Worm (Caenorhabditis elegans) whole organism, L4 larva: ENCODE data around the gene C10A4.6.

Source experiments
- D1046.2 ChIP-seq: fragments of 200-800 bp; sonication (Bioruptor generic); IDR thresholded peaks from 2 replicates; pipeline ENCODE4 v1.3.6; 2022; ENCODE audit warnings: missing genetic modification characterization, missing compliant biosample characterization
- F26F4.8 ChIP-seq: fragments of 200-800 bp; sonication (Bioruptor generic); conservative IDR thresholded peaks from 2 replicates; pipeline ENCODE4 v1.3.6; 2022; ENCODE audit warnings: missing genetic modification characterization, missing compliant biosample characterization
- T26A8.4 ChIP-seq: fragments of 200-800 bp; sonication (Bioruptor generic); IDR thresholded peaks from 2 replicates; pipeline ENCODE4 v1.3.6; 2022; ENCODE audit warnings: missing genetic modification characterization, missing compliant biosample characterization
- Y105C5A.15 ChIP-seq: fragments of 200-800 bp; sonication (Bioruptor generic); IDR thresholded peaks from 2 replicates; pipeline ENCODE4 v1.3.6; 2022; ENCODE audit warnings: missing genetic modification characterization, missing compliant biosample characterization
- aha-1 ChIP-seq: fragments of 150-350 bp; peaks from one replicate; lab custom pipeline; 2014; ENCODE audit warnings: missing biosample characterization, missing genetic modification characterization
- aly-2 ChIP-seq: sonication (generic microtip); optimal IDR thresholded peaks from 2 replicates; lab custom pipeline; 2018; ENCODE audit warnings: missing biosample characterization, missing genetic modification characterization
- attf-4 ChIP-seq: sonication (generic microtip); optimal IDR thresholded peaks from 3 replicates; lab custom pipeline; 2017; ENCODE audit warnings: missing biosample characterization, missing genetic modification characterization
- ceh-28 ChIP-seq: fragments of 150-350 bp; optimal IDR thresholded peaks from 2 replicates; lab custom pipeline; 2014; ENCODE audit warnings: missing biosample characterization, missing genetic modification reagents, missing genetic modification characterization
- daf-16 ChIP-seq, 3 experiments: sonication (generic microtip); optimal IDR thresholded peaks; 2 replicates each; lab custom pipeline; 2016 to 2017; ENCODE audit warnings: missing genetic modification characterization in 3 of 3, missing genetic modification reagents in 3 of 3, mild to moderate bottlenecking in 2 of 3, missing compliant biosample characterization in 2 of 3, missing biosample characterization in 1 of 3, moderate library complexity in 1 of 3
- daf-8 ChIP-seq: fragments of 200-800 bp; sonication (Bioruptor generic); IDR thresholded peaks from 2 replicates; pipeline ENCODE4 v1.3.6; 2022; ENCODE audit warnings: missing genetic modification characterization, missing compliant biosample characterization
- dmd-6 ChIP-seq: fragments of 200-800 bp; sonication (Bioruptor generic); IDR thresholded peaks from 2 replicates; pipeline ENCODE4 v1.3.6; 2022; ENCODE audit warnings: missing genetic modification reagents, missing genetic modification characterization, missing compliant biosample characterization
- dpl-1 ChIP-seq: fragments of 150-350 bp; optimal IDR thresholded peaks from 2 replicates; lab custom pipeline; 2014; ENCODE audit warnings: missing biosample characterization, missing genetic modification reagents, missing genetic modification characterization
- gei-8 ChIP-seq: fragments of 200-800 bp; sonication (Bioruptor generic); optimal IDR thresholded peaks from 2 replicates; lab custom pipeline; 2018; ENCODE audit warnings: mild to moderate bottlenecking, missing genetic modification characterization, missing compliant biosample characterization
- hif-1 ChIP-seq, 2 experiments: sonication (generic microtip); optimal IDR thresholded peaks; 2 replicates each; lab custom pipeline; 2016 to 2017; ENCODE audit warnings: missing compliant biosample characterization in 2 of 2, missing genetic modification characterization in 2 of 2, missing genetic modification reagents in 2 of 2, missing genotype in 2 of 2, mild to moderate bottlenecking in 1 of 2
- hlh-11 ChIP-seq: fragments of 200-800 bp; sonication (Bioruptor generic); optimal IDR thresholded peaks from 2 replicates; lab custom pipeline; 2018; ENCODE audit warnings: mild to moderate bottlenecking, missing genetic modification characterization, missing compliant biosample characterization
- hlh-30 ChIP-seq: sonication (generic microtip); optimal IDR thresholded peaks from 2 replicates; lab custom pipeline; 2017; ENCODE audit warnings: antibody characterized with exemption, mild to moderate bottlenecking, missing genetic modification characterization, missing compliant biosample characterization; ENCODE audit not compliant: insufficient read depth
- jun-1 ChIP-seq: fragments of 150-350 bp; optimal IDR thresholded peaks from 2 replicates; lab custom pipeline; 2014; ENCODE audit warnings: missing biosample characterization, missing genetic modification reagents, missing genetic modification characterization
- lim-7 ChIP-seq: fragments of 200-800 bp; sonication (Bioruptor generic); IDR thresholded peaks from 2 replicates; pipeline ENCODE4 v1.3.6; 2022; ENCODE audit warnings: missing genetic modification characterization, missing compliant biosample characterization
- lin-1 ChIP-seq: fragments of 200-800 bp; sonication (Bioruptor generic); IDR thresholded peaks from 2 replicates; pipeline ENCODE4 v1.3.6; 2022; ENCODE audit warnings: missing genetic modification reagents, missing genetic modification characterization, missing compliant biosample characterization
- lin-13 ChIP-seq: fragments of 150-350 bp; optimal IDR thresholded peaks from 2 replicates; lab custom pipeline; 2014; ENCODE audit warnings: missing biosample characterization, missing genetic modification reagents, missing genetic modification characterization
- lin-38 ChIP-seq: fragments of 200-800 bp; sonication (Bioruptor generic); IDR thresholded peaks from 2 replicates; pipeline ENCODE4 v1.3.6; 2022; ENCODE audit warnings: missing genetic modification reagents, missing genetic modification characterization, missing compliant biosample characterization
- lir-3 ChIP-seq: sonication (generic microtip); optimal IDR thresholded peaks from 2 replicates; lab custom pipeline; 2016; ENCODE audit warnings: mild to moderate bottlenecking, missing genetic modification characterization, missing compliant biosample characterization
- madf-5 ChIP-seq, 2 experiments: fragments of 200-800 bp; sonication (Bioruptor generic); IDR thresholded peaks; 2 replicates each; pipeline ENCODE4 v1.3.6; 2022; ENCODE audit warnings: missing compliant biosample characterization in 2 of 2, missing genetic modification characterization in 2 of 2
- mdl-1 ChIP-seq, 2 experiments: fragments of 150-350 bp in 1 of 2; sonication (generic microtip) in 1 of 2; optimal IDR thresholded peaks; 2 replicates each; lab custom pipeline; 2014 to 2017; ENCODE audit warnings: missing biosample characterization in 2 of 2, missing genetic modification characterization in 2 of 2
- mdt-29 ChIP-seq: fragments of 200-800 bp; sonication (Bioruptor generic); IDR thresholded peaks from 2 replicates; pipeline ENCODE4 v1.3.6; 2022; ENCODE audit warnings: missing genetic modification reagents, missing genetic modification characterization, missing compliant biosample characterization
- mep-1 ChIP-seq: fragments of 150-350 bp; sonication (generic microtip); optimal IDR thresholded peaks from 3 replicates; lab custom pipeline; 2014; ENCODE audit warnings: missing biosample characterization, missing genetic modification characterization
- mxl-3 ChIP-seq: fragments of 200-800 bp; sonication (Bioruptor generic); optimal IDR thresholded peaks from 2 replicates; lab custom pipeline; 2018; ENCODE audit warnings: mild to moderate bottlenecking, missing genetic modification characterization, missing compliant biosample characterization
- nhr-10 ChIP-seq: fragments of 150-350 bp; optimal IDR thresholded peaks from 2 replicates; lab custom pipeline; 2014; ENCODE audit warnings: missing biosample characterization, missing genetic modification characterization
- nhr-111 ChIP-seq: fragments of 200-800 bp; sonication (Bioruptor generic); optimal IDR thresholded peaks from 2 replicates; lab custom pipeline; 2018; ENCODE audit warnings: mild to moderate bottlenecking, missing genetic modification characterization, missing compliant biosample characterization
- nhr-237 ChIP-seq: sonication (generic microtip); optimal IDR thresholded peaks from 2 replicates; lab custom pipeline; 2017; ENCODE audit warnings: missing biosample characterization, missing genetic modification characterization
- nhr-25 ChIP-seq: sonication (generic microtip); optimal IDR thresholded peaks from 2 replicates; lab custom pipeline; 2017; ENCODE audit warnings: missing genetic modification characterization, mild to moderate bottlenecking, missing compliant biosample characterization, antibody characterized with exemption, moderate library complexity, borderline replicate concordance; ENCODE audit not compliant: insufficient read depth
- nhr-41 ChIP-seq: fragments of 200-800 bp; sonication (Bioruptor generic); IDR thresholded peaks from 2 replicates; pipeline ENCODE4 v1.3.6; 2022; ENCODE audit warnings: missing genetic modification reagents, missing genetic modification characterization, missing compliant biosample characterization
- nhr-48 ChIP-seq: sonication (generic microtip); optimal IDR thresholded peaks from 2 replicates; lab custom pipeline; 2016; ENCODE audit warnings: mild to moderate bottlenecking, missing genetic modification characterization, missing compliant biosample characterization
- nhr-6 ChIP-seq: fragments of 150-350 bp; optimal IDR thresholded peaks from 2 replicates; lab custom pipeline; 2014; ENCODE audit warnings: missing biosample characterization, missing genetic modification characterization
- php-3 ChIP-seq: fragments of 200-800 bp; sonication (Bioruptor generic); IDR thresholded peaks from 2 replicates; pipeline ENCODE4 v1.3.6; 2022; ENCODE audit warnings: missing genetic modification reagents, missing genetic modification characterization, missing compliant biosample characterization
- pqm-1 ChIP-seq: sonication (generic microtip); optimal IDR thresholded peaks from 2 replicates; lab custom pipeline; 2017; ENCODE audit warnings: missing biosample characterization, missing genetic modification characterization
- rbr-2 ChIP-seq: sonication (generic microtip); optimal IDR thresholded peaks from 2 replicates; lab custom pipeline; 2016; ENCODE audit warnings: missing genotype, missing genetic modification characterization, missing compliant biosample characterization
- sdz-12 ChIP-seq: fragments of 200-800 bp; sonication (Bioruptor generic); optimal IDR thresholded peaks from 2 replicates; lab custom pipeline; 2018; ENCODE audit warnings: mild to moderate bottlenecking, missing genetic modification characterization, missing compliant biosample characterization
- set-16 ChIP-seq: fragments of 200-800 bp; sonication (Bioruptor generic); IDR thresholded peaks from 2 replicates; pipeline ENCODE4 v1.3.6; 2022; ENCODE audit warnings: missing genetic modification reagents, missing genetic modification characterization, missing compliant biosample characterization
- snpc-1.2 ChIP-seq: fragments of 200-800 bp; sonication (Bioruptor generic); IDR thresholded peaks from 2 replicates; pipeline ENCODE4 v1.3.6; 2022; ENCODE audit warnings: missing genetic modification reagents, missing genetic modification characterization, missing compliant biosample characterization
- spr-1 ChIP-seq: sonication (generic microtip); optimal IDR thresholded peaks from 2 replicates; lab custom pipeline; 2016; ENCODE audit warnings: mild to moderate bottlenecking, missing genetic modification characterization, missing compliant biosample characterization
- tra-1 ChIP-seq: fragments of 200-800 bp; sonication (Bioruptor generic); IDR thresholded peaks from 2 replicates; pipeline ENCODE4 v1.3.6; 2022; ENCODE audit warnings: missing genetic modification reagents, missing genetic modification characterization, missing compliant biosample characterization
- unc-62 ChIP-seq, 3 experiments: fragments of 150-350 bp in 1 of 3; sonication (generic microtip); optimal IDR thresholded peaks in 2 of 3; peaks in 1 of 3; 1 replicate in 1 of 3; 2 replicates in 2 of 3; lab custom pipeline; 2014 to 2017; ENCODE audit warnings: missing biosample characterization in 3 of 3, missing genetic modification characterization in 3 of 3, missing genetic modification reagents in 3 of 3, missing genotype in 1 of 3
- vab-7 ChIP-seq: fragments of 200-800 bp; sonication (Bioruptor generic); IDR thresholded peaks from 2 replicates; pipeline ENCODE4 v1.3.6; 2022; ENCODE audit warnings: missing genetic modification reagents, missing genetic modification characterization, missing compliant biosample characterization
- zfp-3 ChIP-seq: fragments of 200-800 bp; sonication (Bioruptor generic); conservative IDR thresholded peaks from 2 replicates; pipeline ENCODE4 v1.3.6; 2022; ENCODE audit warnings: missing genetic modification reagents, missing genetic modification characterization, missing compliant biosample characterization
- zip-11 ChIP-seq: fragments of 200-800 bp; sonication (Bioruptor generic); IDR thresholded peaks from 2 replicates; pipeline ENCODE4 v1.3.6; 2022; ENCODE audit warnings: missing genetic modification characterization, missing compliant biosample characterization
- ztf-11 ChIP-seq: fragments of 150-350 bp; optimal IDR thresholded peaks from 2 replicates; lab custom pipeline; 2014; ENCODE audit warnings: missing biosample characterization, missing genetic modification characterization

The C10A4.6 gene

ce11 chrX:7390270-7390669, at the start of gene C10A4.6:
TSS of gene C10A4.6 (plus strand) at chrX:7390570.
- TF ChIP-seq ceh-28 (tag; lab: Kevin White, UChicago) (no peak), unc-62 (GFP tag; optimal IDR thresholded peaks at IDR 0.05 in 1 of 2; lab: Kevin White, UChicago) (peak in 1 of 2 experiments; percentile 27), unc-62 (tag; optimal IDR thresholded peaks at IDR 0.05; lab: Kevin White, UChicago) (no peak), ztf-11 (tag; lab: Kevin White, UChicago) (no peak), Y105C5A.15 (GFP tag; lab: Robert Waterston, UW) (no peak)
- TF ChIP-seq, all 104 proteins: peak for 1

ce11 chrX:7340915-7341559, 49.3 kb upstream of the C10A4.6 start, which contains the start of gene C07D8.6:
TSS of gene C07D8.6 (plus strand) at chrX:7341509.
- TF ChIP-seq set-16 (GFP tag; lab: Robert Waterston, UW) (no peak), nhr-48 (tag; lab: Kevin White, UChicago) (peak; percentile 83), lin-38 (GFP tag; lab: Robert Waterston, UW) (no peak), nhr-111 (GFP tag; lab: Kevin White, UChicago) (no peak), aly-2 (no peak), madf-5 (GFP tag; IDR thresholded peaks at IDR 0.05; lab: Robert Waterston, UW) (no peak), hif-1 (tag; optimal IDR thresholded peaks at IDR 0.05; lab: Kevin White, UChicago) (no peak), lin-1 (GFP tag; lab: Robert Waterston, UW) (peak; percentile 77), D1046.2 (GFP tag; lab: Robert Waterston, UW) (no peak), pqm-1 (tag; lab: Kevin White, UChicago) (peak; percentile 95), mdt-29 (no peak), rbr-2 (tag; lab: Kevin White, UChicago) (no peak), hlh-30 (tag; lab: Kevin White, UChicago) (peak; percentile 59), jun-1 (tag; lab: Kevin White, UChicago) (no peak), hlh-11 (peak; percentile 89), dpl-1 (GFP tag; lab: Kevin White, UChicago) (no peak), vab-7 (GFP tag; lab: Robert Waterston, UW) (no peak), ceh-28 (tag; lab: Kevin White, UChicago) (no peak), php-3 (peak; percentile 58; the same call in 1 of the 2 replicates), snpc-1.2 (no peak), T26A8.4 (GFP tag; lab: Robert Waterston, UW) (no peak), attf-4 (tag; lab: Kevin White, UChicago) (no peak), sdz-12 (GFP tag; lab: Kevin White, UChicago) (no peak), nhr-10 (tag; lab: Kevin White, UChicago) (no peak), zip-11 (GFP tag; lab: Robert Waterston, UW) (no peak), lir-3 (no peak), nhr-6 (tag; lab: Kevin White, UChicago) (peak; percentile 60), nhr-41 (GFP tag; lab: Robert Waterston, UW) (peak; percentile 36; the same call in 1 of the 2 replicates), nhr-237 (tag; lab: Kevin White, UChicago) (no peak), daf-16 (GFP tag; optimal IDR thresholded peaks at IDR 0.05; lab: Kevin White, UChicago) (peak in 1 of 2 experiments; percentile 60), daf-16 (tag; optimal IDR thresholded peaks at IDR 0.05; lab: Kevin White, UChicago) (peak; percentile 87), mxl-3 (GFP tag; lab: Kevin White, UChicago) (peak; percentile 82), lin-13 (no peak), nhr-25 (no peak), F26F4.8 (no peak), aha-1 (peak; percentile 96), mep-1 (tag; lab: Kevin White, UChicago) (peak; percentile 59), tra-1 (GFP tag; lab: Robert Waterston, UW) (peak; percentile 53; the same call in 1 of the 2 replicates), mdl-1 (tag; optimal IDR thresholded peaks at IDR 0.05; lab: Kevin White, UChicago) (peak in 1 of 2 experiments; percentile 50), gei-8 (no peak), spr-1 (tag; lab: Kevin White, UChicago) (no peak), daf-8 (GFP tag; lab: Robert Waterston, UW) (no peak), zfp-3 (GFP tag; lab: Robert Waterston, UW) (no peak), dmd-6 (GFP tag; lab: Robert Waterston, UW) (peak; percentile 86), lim-7 (no peak)
